Fruit fly (Drosophila melanogaster): ENCODE measurements around the gene fd3F.

Gene fd3F

dm6 chrX:3772811-3773740 lies 29.0 kb upstream of the fd3F start (continued):
- TF ChIP-seq ATbp (GFP tag; optimal IDR thresholded peaks at IDR 0.05) (peak; percentile 20), CG1603 (tag; optimal IDR thresholded peaks at IDR 0.05) (peak; percentile 0), CG12104 (GFP tag; optimal IDR thresholded peaks at IDR 0.05) (peak; percentile 56), Optix (GFP tag; IDR thresholded peaks at IDR 0.05) (no peak), Lpt (GFP tag; optimal IDR thresholded peaks at IDR 0.05) (no peak), Hr78 (GFP tag; optimal IDR thresholded peaks at IDR 0.05) (peak in 1 of 2 experiments; percentile 20), Sin3A (optimal IDR thresholded peaks at IDR 0.05) (no peak), CG17912 (GFP tag; optimal IDR thresholded peaks at IDR 0.05) (no peak), NK7.1 (GFP tag; optimal IDR thresholded peaks at IDR 0.05) (no peak), CG4360 (GFP tag; IDR thresholded peaks at IDR 0.05) (peak; percentile 44; the same call in 1 of the 2 replicates), CG4282 (GFP tag; optimal IDR thresholded peaks at IDR 0.05) (no peak), CG30431 (GFP tag; optimal IDR thresholded peaks at IDR 0.05) (no peak), sug (tag; optimal IDR thresholded peaks at IDR 0.05) (peak; percentile 80), pb (GFP tag; optimal IDR thresholded peaks at IDR 0.05) (no peak), gce (GFP tag; IDR thresholded peaks at IDR 0.05) (peak; percentile 48; the same call in 1 of the 3 replicates), zen2 (GFP tag; IDR thresholded peaks at IDR 0.05; ENCODE audit: partially characterized antibody) (no peak), NFAT (GFP tag; IDR thresholded peaks at IDR 0.05) (peak; percentile 57), ssp (GFP tag; IDR thresholded peaks at IDR 0.05) (no peak), CG18011 (GFP tag; optimal IDR thresholded peaks at IDR 0.05) (no peak), CG12769 (tag; optimal IDR thresholded peaks at IDR 0.05) (peak; percentile 66), Rx (GFP tag; IDR thresholded peaks at IDR 0.05) (no peak), CG16813 (GFP tag; IDR thresholded peaks at IDR 0.05; ENCODE audit: partially characterized antibody) (no peak), CG32532 (GFP tag; IDR thresholded peaks at IDR 0.05) (peak; percentile 81), Fer1 (GFP tag; optimal IDR thresholded peaks at IDR 0.05) (peak; percentile 87), CG10321 (GFP tag; IDR thresholded peaks at IDR 0.05) (no peak), Hsf (GFP tag; optimal IDR thresholded peaks at IDR 0.05) (peak; percentile 69), HLH4C (GFP tag; IDR thresholded peaks at IDR 0.05; ENCODE audit: partially characterized antibody) (no peak), stc (GFP tag; IDR thresholded peaks at IDR 0.05) (peak; percentile 61), CG15011 (GFP tag; optimal IDR thresholded peaks at IDR 0.05) (peak; percentile 67), knrl (GFP tag; IDR thresholded peaks at IDR 0.05; ENCODE audit: partially characterized antibody) (no peak), Dad (GFP tag; optimal IDR thresholded peaks at IDR 0.05) (peak; percentile 36), wek (GFP tag; optimal IDR thresholded peaks at IDR 0.05) (no peak), CG3407 (GFP tag; optimal IDR thresholded peaks at IDR 0.05) (peak; percentile 26), nerfin-2 (GFP tag; IDR thresholded peaks at IDR 0.05; ENCODE audit: partially characterized antibody) (no peak), caup (GFP tag; optimal IDR thresholded peaks at IDR 0.05; ENCODE audit: severe bottlenecking) (peak; percentile 82), Nf-YC (tag; optimal IDR thresholded peaks at IDR 0.05) (peak; percentile 71), esg (GFP tag; conservative IDR thresholded peaks at IDR 0.05) (peak; percentile 49; the same call in 1 of the 2 replicates), dimm (GFP tag; IDR thresholded peaks at IDR 0.05) (no peak), dpn (GFP tag; optimal IDR thresholded peaks at IDR 0.05) (peak; percentile 64 to 70), jigr1 (GFP tag; IDR thresholded peaks at IDR 0.05) (no peak), Bdp1 (GFP tag; optimal IDR thresholded peaks at IDR 0.05) (no peak), zfh1 (GFP tag; IDR thresholded peaks at IDR 0.05) (peak; percentile 71), CG6654 (GFP tag; optimal IDR thresholded peaks at IDR 0.05) (no peak), luna (GFP tag; optimal IDR thresholded peaks at IDR 0.05) (no peak), grau (tag; optimal IDR thresholded peaks at IDR 0.05) (peak; percentile 87), BtbVII (GFP tag; optimal IDR thresholded peaks at IDR 0.05) (peak; percentile 82), CG4617 (GFP tag; optimal IDR thresholded peaks at IDR 0.05; ENCODE audit: borderline replicate concordance) (no peak), CG14014 (GFP tag; IDR thresholded peaks at IDR 0.05) (peak; percentile 79), NC2α (GFP tag; optimal IDR thresholded peaks at IDR 0.05) (no peak)

Measured in whole organism, embryonic.